Comparison of ENCODE assay signal across 5 fruit fly cellular contexts in the genomic region with DNA sequence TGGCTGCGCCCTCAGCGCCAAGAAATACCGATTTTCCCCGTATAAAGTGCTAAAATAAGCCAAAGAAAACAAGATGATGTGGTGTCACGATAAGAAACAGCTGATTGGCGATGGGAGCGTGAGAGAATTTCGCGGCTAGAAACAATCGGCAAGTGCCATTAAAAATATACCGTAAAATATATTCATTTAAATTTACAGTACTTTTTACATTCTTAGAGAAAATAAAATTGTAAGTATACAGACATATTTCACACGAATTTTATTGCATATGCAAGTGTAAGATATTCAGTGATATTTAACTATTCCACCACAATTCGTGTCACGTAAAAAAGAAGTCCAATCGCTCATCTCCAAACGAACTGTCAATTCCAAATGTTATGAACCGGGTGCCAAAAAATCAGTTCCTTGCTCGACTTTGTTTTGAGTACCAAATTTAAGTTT.
TF ChIP-seq lines count a peak whose summit lies in the region.

A gene (minus strand): TSS at position 54 of the 441 bp plus-strand sequence.
A gene (plus strand): TSS at position 356 of the 441 bp plus-strand sequence.
A gene (plus strand): TSS at position 356 of the 441 bp plus-strand sequence.

- no peak for TF ChIP-seq CTCF in whole organism, embryonic (GFP tag; optimal IDR thresholded peaks at IDR 0.05; lab: Kevin White, UChicago)

TF ChIP-seq in whole organism, adult, 20 proteins besides CTCF, POLR2A, EP300 and RAD21 (continues in another document):
- TF ChIP-seq CG5204 (GFP tag; optimal IDR thresholded peaks at IDR 0.05; lab: Kevin White, UChicago), result peak; percentile 86
- TF ChIP-seq cnc (optimal IDR thresholded peaks at IDR 0.05; lab: Kevin White, UChicago), result no peak
- TF ChIP-seq CG12768 (GFP tag; optimal IDR thresholded peaks at IDR 0.05; lab: Kevin White, UChicago), result peak; percentile 73
- TF ChIP-seq tj (GFP tag; optimal IDR thresholded peaks at IDR 0.05; lab: Kevin White, UChicago), result peak; percentile 54
- TF ChIP-seq kay (GFP tag; lab: Kevin White, UChicago; ENCODE audit: borderline replicate concordance), result peak; percentile 94
- peak; percentile 59 for TF ChIP-seq pad (GFP tag; optimal IDR thresholded peaks at IDR 0.05; lab: Kevin White, UChicago)
- peak; percentile 37 for TF ChIP-seq cic (GFP tag; optimal IDR thresholded peaks at IDR 0.05; lab: Kevin White, UChicago)
- TF ChIP-seq CG33017 (tag; optimal IDR thresholded peaks at IDR 0.05; lab: Kevin White, UChicago), result peak; percentile 67
- peak; percentile 82 for TF ChIP-seq Hr96 (GFP tag; optimal IDR thresholded peaks at IDR 0.05; lab: Kevin White, UChicago)
- peak; percentile 82 for TF ChIP-seq CG1620 (GFP tag; optimal IDR thresholded peaks at IDR 0.05; lab: Kevin White, UChicago)
- TF ChIP-seq bab1 (GFP tag; optimal IDR thresholded peaks at IDR 0.05; lab: Kevin White, UChicago), result peak; percentile 90
- peak; percentile 81 for TF ChIP-seq CG7045 (GFP tag; optimal IDR thresholded peaks at IDR 0.05; lab: Kevin White, UChicago)
- TF ChIP-seq ovo (GFP tag; optimal IDR thresholded peaks at IDR 0.05; lab: Kevin White, UChicago), result peak; percentile 44
- peak; percentile 73 for TF ChIP-seq Crg-1 (GFP tag; optimal IDR thresholded peaks at IDR 0.05; lab: Kevin White, UChicago)
- TF ChIP-seq Mnt (GFP tag; optimal IDR thresholded peaks at IDR 0.05; lab: Kevin White, UChicago), result peak; percentile 74
- peak; percentile 85 for TF ChIP-seq CG11617 (GFP tag; optimal IDR thresholded peaks at IDR 0.05; lab: Kevin White, UChicago)

TF ChIP-seq in whole organism, embryonic, 481 proteins besides CTCF, POLR2A, EP300 and RAD21 (continues in another document):
- TF ChIP-seq CG10959 (GFP tag; IDR thresholded peaks at IDR 0.05; lab: Robert Waterston, UW) (peak; percentile 44), lilli (GFP tag; optimal IDR thresholded peaks at IDR 0.05; lab: Kevin White, UChicago) (peak; percentile 91), hth (optimal IDR thresholded peaks at IDR 0.05; lab: Kevin White, UChicago) (no peak), Atf3 (GFP tag; optimal IDR thresholded peaks at IDR 0.05; lab: Kevin White, UChicago) (peak; percentile 23), hb (GFP tag; IDR thresholded peaks at IDR 0.05; lab: Robert Waterston, UW; ENCODE audit: partially characterized antibody) (peak; percentile 99), cg (GFP tag; optimal IDR thresholded peaks at IDR 0.05; lab: Kevin White, UChicago) (no peak), kni (GFP tag; optimal IDR thresholded peaks at IDR 0.05; lab: Kevin White, UChicago) (peak; percentile 52), cato (GFP tag; optimal IDR thresholded peaks at IDR 0.05; lab: Kevin White, UChicago; ENCODE audit: borderline replicate concordance) (peak; percentile 44), Dip3 (GFP tag; optimal IDR thresholded peaks at IDR 0.05; lab: Kevin White, UChicago) (peak; percentile 66), CG14860 (GFP tag; IDR thresholded peaks at IDR 0.05; lab: Robert Waterston, UW; ENCODE audit: partially characterized antibody) (peak; percentile 97), Dip2 (GFP tag; IDR thresholded peaks at IDR 0.05; lab: Robert Waterston, UW) (no peak), HLH54F (GFP tag; optimal IDR thresholded peaks at IDR 0.05; lab: Kevin White, UChicago) (peak; percentile 69), BtbVII (GFP tag; optimal IDR thresholded peaks at IDR 0.05; lab: Kevin White, UChicago) (no peak), seq (GFP tag; IDR thresholded peaks at IDR 0.05; lab: Robert Waterston, UW) (peak; percentile 48; the same call in 1 of the 2 replicates), trem (tag; optimal IDR thresholded peaks at IDR 0.05; lab: Kevin White, UChicago) (peak; percentile 94), kay (GFP tag; optimal IDR thresholded peaks at IDR 0.05; lab: Kevin White, UChicago) (peak; percentile 59)

TF ChIP-seq in whole organism, prepupa, 60 proteins besides CTCF, POLR2A, EP300 and RAD21 (continues in another document):
- TF ChIP-seq CG1621 (tag; optimal IDR thresholded peaks at IDR 0.05; lab: Kevin White, UChicago), result no peak
- TF ChIP-seq CG32006 (GFP tag; optimal IDR thresholded peaks at IDR 0.05; lab: Kevin White, UChicago), result peak; percentile 68
- peak; percentile 76 for TF ChIP-seq Ets21C (GFP tag; optimal IDR thresholded peaks at IDR 0.05; lab: Kevin White, UChicago)
- no peak for TF ChIP-seq Hr38 (GFP tag; optimal IDR thresholded peaks at IDR 0.05; lab: Kevin White, UChicago)
- peak; percentile 44 for TF ChIP-seq CG8632 (GFP tag; optimal IDR thresholded peaks at IDR 0.05; lab: Kevin White, UChicago)
- TF ChIP-seq CG8319 (GFP tag; optimal IDR thresholded peaks at IDR 0.05; lab: Kevin White, UChicago), result peak; percentile 41
- peak; percentile 82 for TF ChIP-seq topi (GFP tag; optimal IDR thresholded peaks at IDR 0.05; lab: Kevin White, UChicago)
- TF ChIP-seq achi (GFP tag; optimal IDR thresholded peaks at IDR 0.05; lab: Kevin White, UChicago), result peak; percentile 98
- TF ChIP-seq Blimp-1 (GFP tag; optimal IDR thresholded peaks at IDR 0.05; lab: Kevin White, UChicago), result peak; percentile 27
- peak; percentile 56 for TF ChIP-seq CG34406 (GFP tag; optimal IDR thresholded peaks at IDR 0.05; lab: Kevin White, UChicago)
- no peak for TF ChIP-seq dsx (GFP tag; optimal IDR thresholded peaks at IDR 0.05; lab: Kevin White, UChicago; ENCODE audit: poor library complexity, severe bottlenecking)
- TF ChIP-seq svp (GFP tag; lab: Kevin White, UChicago), result peak; percentile 94
- peak; percentile 52; the same call in 2 of the 3 replicates for TF ChIP-seq eg (GFP tag; IDR thresholded peaks at IDR 0.05; lab: Robert Waterston, UW)
- peak; percentile 80 for TF ChIP-seq Sox102F (GFP tag; optimal IDR thresholded peaks at IDR 0.05; lab: Kevin White, UChicago)
- peak; percentile 60; the same call in 1 of the 2 replicates for TF ChIP-seq Gug (GFP tag; IDR thresholded peaks at IDR 0.05; lab: Robert Waterston, UW)
- peak; percentile 83 for TF ChIP-seq lz (GFP tag; optimal IDR thresholded peaks at IDR 0.05; lab: Kevin White, UChicago)
- TF ChIP-seq vri (GFP tag; optimal IDR thresholded peaks at IDR 0.05; lab: Kevin White, UChicago), result no peak
- TF ChIP-seq Lpt (GFP tag; optimal IDR thresholded peaks at IDR 0.05; lab: Kevin White, UChicago), result peak; percentile 14

TF ChIP-seq in whole organism, pupa, 21 proteins besides CTCF, POLR2A, EP300 and RAD21:
- TF ChIP-seq rn (GFP tag; IDR thresholded peaks at IDR 0.05; lab: Robert Waterston, UW) (peak; percentile 34; the same call in 1 of the 2 replicates), Snoo (tag; optimal IDR thresholded peaks at IDR 0.05; lab: Kevin White, UChicago) (peak; percentile 59), CG15710 (tag; optimal IDR thresholded peaks at IDR 0.05; lab: Kevin White, UChicago) (peak; percentile 66), CG14655 (GFP tag; optimal IDR thresholded peaks at IDR 0.05; lab: Kevin White, UChicago) (no peak), Ets98B (GFP tag; IDR thresholded peaks at IDR 0.05; lab: Robert Waterston, UW) (peak; percentile 51), CG10348 (GFP tag; IDR thresholded peaks at IDR 0.05; lab: Robert Waterston, UW) (peak; percentile 27; the same call in 1 of the 2 replicates), CG8159 (tag; optimal IDR thresholded peaks at IDR 0.05; lab: Kevin White, UChicago) (peak; percentile 75), fd96Ca (GFP tag; IDR thresholded peaks at IDR 0.05; lab: Robert Waterston, UW) (peak; percentile 73), CG17806 (tag; optimal IDR thresholded peaks at IDR 0.05; lab: Kevin White, UChicago) (no peak), CG4496 (GFP tag; IDR thresholded peaks at IDR 0.05; lab: Robert Waterston, UW) (no peak), Pif1B (GFP tag; optimal IDR thresholded peaks at IDR 0.05; lab: Kevin White, UChicago) (peak; percentile 62), CG8301 (tag; optimal IDR thresholded peaks at IDR 0.05; lab: Kevin White, UChicago) (no peak), CG34367 (tag; optimal IDR thresholded peaks at IDR 0.05; lab: Kevin White, UChicago) (peak; percentile 56), CG9948 (tag; optimal IDR thresholded peaks at IDR 0.05; lab: Kevin White, UChicago) (peak; percentile 67), CG12605 (GFP tag; IDR thresholded peaks at IDR 0.05; lab: Robert Waterston, UW) (no peak), Pif1A (GFP tag; optimal IDR thresholded peaks at IDR 0.05; lab: Kevin White, UChicago) (no peak), CG32121 (GFP tag; IDR thresholded peaks at IDR 0.05; lab: Robert Waterston, UW) (0 out of 2 replicates have a peak, but pooled peaks have one; percentile 50), gl (tag; optimal IDR thresholded peaks at IDR 0.05; lab: Kevin White, UChicago) (no peak)

TF ChIP-seq in whole organism, wandering third instar larva, 38 proteins besides CTCF, POLR2A, EP300 and RAD21 (continues in another document):
- no peak for TF ChIP-seq CrebA (GFP tag; optimal IDR thresholded peaks at IDR 0.05; lab: Kevin White, UChicago; ENCODE audit: borderline replicate concordance)
- TF ChIP-seq Abd-B (GFP tag; optimal IDR thresholded peaks at IDR 0.05; lab: Kevin White, UChicago), result no peak
- no peak for TF ChIP-seq jim (GFP tag; optimal IDR thresholded peaks at IDR 0.05; lab: Kevin White, UChicago)
- TF ChIP-seq br (GFP tag; optimal IDR thresholded peaks at IDR 0.05; lab: Kevin White, UChicago), result peak; percentile 76
- peak; percentile 73 for TF ChIP-seq sage (GFP tag; optimal IDR thresholded peaks at IDR 0.05; lab: Kevin White, UChicago)
- TF ChIP-seq sv (GFP tag; optimal IDR thresholded peaks at IDR 0.05; lab: Kevin White, UChicago), result peak; percentile 72
- TF ChIP-seq tai (GFP tag; optimal IDR thresholded peaks at IDR 0.05; lab: Kevin White, UChicago), result no peak
- peak; percentile 49 for TF ChIP-seq CG32264 (GFP tag; optimal IDR thresholded peaks at IDR 0.05; lab: Kevin White, UChicago)
- no peak for TF ChIP-seq N (GFP tag; optimal IDR thresholded peaks at IDR 0.05; lab: Kevin White, UChicago)
- TF ChIP-seq ey (GFP tag; optimal IDR thresholded peaks at IDR 0.05; lab: Kevin White, UChicago), result peak; percentile 74
- peak; percentile 82 for TF ChIP-seq rgr (GFP tag; optimal IDR thresholded peaks at IDR 0.05; lab: Kevin White, UChicago)
- peak; percentile 79 for TF ChIP-seq OdsH (GFP tag; optimal IDR thresholded peaks at IDR 0.05; lab: Kevin White, UChicago)
- peak; percentile 74 for TF ChIP-seq Sp1 (GFP tag; optimal IDR thresholded peaks at IDR 0.05; lab: Kevin White, UChicago)
- peak in 1 of 2 experiments; percentile 83 for TF ChIP-seq foxo (GFP tag; optimal IDR thresholded peaks at IDR 0.05; lab: Kevin White, UChicago)
- TF ChIP-seq Dfd (GFP tag; optimal IDR thresholded peaks at IDR 0.05; lab: Kevin White, UChicago), result no peak
- TF ChIP-seq Jra (GFP tag; optimal IDR thresholded peaks at IDR 0.05; lab: Kevin White, UChicago), result no peak
- no peak for TF ChIP-seq pan (optimal IDR thresholded peaks at IDR 0.05; lab: Kevin White, UChicago)
- TF ChIP-seq usp (GFP tag; optimal IDR thresholded peaks at IDR 0.05; lab: Kevin White, UChicago), result no peak
- no peak for TF ChIP-seq Rel (GFP tag; optimal IDR thresholded peaks at IDR 0.05; lab: Kevin White, UChicago)
- TF ChIP-seq Rel (tag; optimal IDR thresholded peaks at IDR 0.05; lab: Kevin White, UChicago), result peak; percentile 48
- peak; percentile 79 for TF ChIP-seq dsf (GFP tag; optimal IDR thresholded peaks at IDR 0.05; lab: Kevin White, UChicago; ENCODE audit: borderline replicate concordance)
- TF ChIP-seq psq (GFP tag; optimal IDR thresholded peaks at IDR 0.05; lab: Kevin White, UChicago), result peak; percentile 70
- TF ChIP-seq Myc (optimal IDR thresholded peaks at IDR 0.05; lab: Kevin White, UChicago), result peak; percentile 24
